Worm (Caenorhabditis elegans) whole organism, dauer: ENCODE data around the gene F46H5.4.

Experiments
- unc-62 ChIP-seq: sonication (generic microtip); optimal IDR thresholded peaks from 2 replicates; lab custom pipeline; 2017; ENCODE audit warnings: missing biosample characterization, missing genetic modification reagents, missing genetic modification characterization

The F46H5.4 gene

DNA sequence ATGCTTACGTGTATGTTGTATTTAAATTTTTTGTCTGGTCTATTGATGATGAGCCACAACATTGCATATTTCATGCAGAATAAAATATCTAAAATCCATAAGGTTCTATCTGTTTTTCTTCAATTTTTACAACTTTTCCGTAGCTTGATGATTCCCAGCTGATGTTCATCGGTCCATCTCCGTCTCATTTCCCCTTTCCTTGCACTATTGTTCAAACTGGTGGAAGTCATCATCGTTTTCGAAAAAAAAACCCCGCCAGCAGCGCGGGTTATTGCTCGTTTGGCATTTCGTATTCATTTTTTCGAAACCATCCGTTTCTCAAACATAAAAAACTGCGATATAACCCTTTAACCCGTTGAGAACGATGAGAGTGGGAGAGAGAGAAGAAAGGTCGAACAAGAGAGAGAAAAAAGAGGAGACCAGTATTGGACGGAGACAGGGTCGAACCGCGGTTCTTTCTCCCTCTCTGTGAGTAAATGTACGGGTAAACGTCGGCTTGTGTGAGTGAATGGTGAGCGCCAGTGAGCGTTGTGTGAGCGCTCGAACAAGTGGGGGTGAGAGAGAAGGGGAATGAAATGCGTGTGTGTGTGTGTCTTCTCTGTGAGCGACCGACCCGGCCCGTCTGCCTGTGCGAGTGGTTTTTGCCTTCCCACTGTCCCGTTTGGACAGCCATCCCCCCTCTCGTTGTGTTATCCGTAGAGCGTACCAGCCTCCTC is 10.3 kb upstream of the F46H5.4 start:
- no peak for TF ChIP-seq unc-62 (GFP tag; lab: Kevin White, UChicago)

DNA sequence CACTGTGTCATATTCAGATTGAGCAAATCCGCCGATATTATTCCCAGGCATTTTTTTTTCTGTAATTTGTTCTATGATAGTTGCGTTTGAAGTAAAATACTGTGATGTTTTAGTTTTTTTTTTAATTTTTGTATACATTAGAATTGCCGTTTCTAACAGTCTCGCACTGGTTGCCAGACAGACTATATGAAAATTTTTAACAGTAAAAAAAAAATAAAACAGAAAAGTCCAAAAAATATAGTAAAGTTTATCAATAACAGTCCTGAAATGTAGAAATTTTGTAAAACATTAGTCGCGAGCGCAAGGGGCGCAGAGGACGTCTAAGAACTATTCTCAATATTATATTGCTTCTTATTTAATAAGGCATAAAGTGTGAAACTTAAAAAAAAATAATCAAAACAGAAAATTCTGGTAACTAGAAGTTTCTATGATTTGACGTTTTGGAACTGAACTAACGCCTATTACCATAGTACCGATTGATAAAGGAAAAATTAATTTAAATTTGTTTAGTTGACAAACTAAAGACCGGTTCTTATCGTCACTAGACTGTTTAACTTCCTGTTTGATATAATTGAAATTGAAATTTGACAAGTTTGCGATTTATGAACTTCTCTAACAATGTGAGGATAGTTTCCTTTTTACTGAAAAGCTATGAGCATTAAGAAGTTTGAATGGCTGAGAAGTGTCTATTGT is 6.1 kb upstream of the F46H5.4 start, which contains the start of gene lact-1:
lact-1 (minus strand) TSS at position 51 of the 693 bp plus-strand sequence.
- TF ChIP-seq unc-62 (GFP tag; lab: Kevin White, UChicago) = no peak

DNA sequence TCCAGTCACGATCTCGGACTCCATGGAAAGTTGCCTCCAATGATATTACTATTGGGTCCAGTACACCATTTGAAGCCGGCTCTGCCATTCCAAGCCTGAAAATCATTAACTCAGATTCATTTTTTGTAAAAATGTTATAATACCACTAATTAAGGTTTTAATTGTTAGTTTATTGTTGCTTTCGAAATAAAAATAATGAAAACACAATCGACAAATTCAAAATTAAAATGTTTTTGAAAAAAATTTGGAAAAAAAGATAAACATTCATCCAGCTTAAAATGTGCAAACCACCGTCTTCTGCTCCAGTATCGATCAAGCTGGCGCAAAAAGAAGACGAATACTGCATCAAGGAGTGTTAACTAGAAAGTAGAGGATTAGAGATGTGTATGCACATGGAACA is 2.5 kb upstream of the F46H5.4 start, which contains the start of gene F46H5.5:
F46H5.5 (minus strand) TSS at position 101 of the 400 bp plus-strand sequence.
- no peak for TF ChIP-seq unc-62 (GFP tag; lab: Kevin White, UChicago)

DNA sequence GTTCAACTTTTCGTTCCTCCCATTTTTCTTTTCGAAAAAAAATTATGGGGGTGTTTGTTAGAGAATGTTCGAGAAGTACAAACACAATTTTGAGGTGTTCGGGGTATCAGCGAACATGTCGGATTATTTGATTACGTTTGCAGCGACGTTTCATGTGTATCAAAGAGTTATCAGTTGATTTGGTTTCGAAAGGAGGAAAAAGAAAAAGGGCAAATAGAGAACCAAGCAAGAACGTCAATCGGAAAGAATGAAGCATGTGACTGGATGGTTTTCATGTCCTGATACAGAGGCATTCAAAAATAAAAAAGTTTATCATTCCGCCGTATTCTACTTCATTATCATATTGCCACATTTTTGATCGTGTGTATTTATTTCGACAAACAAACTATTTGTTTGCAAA is 9.7 kb downstream of the F46H5.4 start:
- TF ChIP-seq unc-62 (GFP tag; lab: Kevin White, UChicago) = no peak

DNA sequence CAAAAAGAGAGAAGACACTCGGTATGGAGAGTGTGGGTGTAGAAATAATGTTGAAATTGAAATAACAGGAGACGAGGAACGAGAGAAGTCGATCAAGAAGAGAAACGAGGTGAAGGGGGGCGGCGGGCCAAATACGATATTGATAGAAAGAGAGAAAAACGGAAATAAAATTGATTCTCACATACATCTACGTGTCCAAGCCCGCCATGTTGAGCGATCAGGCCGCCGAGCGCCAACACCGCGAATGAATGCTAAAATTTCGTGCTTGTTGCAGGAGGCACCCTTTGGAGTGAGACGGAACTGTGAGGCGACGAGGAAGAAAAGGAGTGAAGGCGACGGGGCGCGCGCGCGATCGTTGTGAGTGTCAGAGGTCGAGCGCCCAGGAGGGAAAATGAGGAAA is 11.5 kb downstream of the F46H5.4 start, which contains the start of gene F46H5.7:
F46H5.7 (minus strand) TSS at position 106 of the 400 bp plus-strand sequence.
- no peak for TF ChIP-seq unc-62 (GFP tag; lab: Kevin White, UChicago)

DNA sequence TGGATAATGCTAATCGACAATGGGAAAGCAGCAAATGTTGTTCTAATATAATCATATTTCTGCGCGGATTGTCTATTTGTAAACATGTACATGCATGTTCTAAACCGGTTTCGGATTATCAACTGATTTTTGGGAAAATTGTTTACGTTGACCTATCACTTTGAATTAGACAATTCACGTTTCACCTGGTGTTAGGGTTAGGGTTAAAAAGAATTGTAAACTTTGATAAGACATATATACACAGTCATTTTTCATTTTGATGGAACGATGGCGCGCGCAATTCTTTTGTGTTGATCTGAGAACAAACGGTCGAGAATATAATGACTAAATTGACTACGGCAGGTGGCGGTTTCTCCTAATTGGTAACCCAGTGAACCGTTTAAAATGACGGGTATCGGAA is 12.3 kb downstream of the F46H5.4 start:
- no peak for TF ChIP-seq unc-62 (GFP tag; lab: Kevin White, UChicago)

DNA sequence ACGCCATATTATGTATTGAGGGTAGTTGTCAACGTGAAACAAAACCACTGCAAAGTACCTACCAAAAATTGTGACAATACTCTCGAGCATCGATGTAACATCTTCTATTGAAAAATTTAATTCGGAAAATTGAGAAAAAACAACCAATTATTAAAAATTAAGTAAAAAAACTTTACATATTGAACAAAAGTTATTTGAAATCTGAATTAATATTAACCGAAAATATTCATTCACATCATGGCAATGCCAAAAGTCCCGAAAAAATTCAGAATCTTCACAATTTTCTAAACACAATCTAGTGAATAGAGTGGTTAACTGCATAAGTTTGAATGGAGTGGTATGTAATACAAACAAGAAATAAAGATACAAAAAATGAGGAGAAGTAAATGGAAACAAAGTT is 15.8 kb downstream of the F46H5.4 start, which contains the start of gene F46H5.3:
F46H5.3 (minus strand) TSS at position 101 of the 400 bp plus-strand sequence.
- TF ChIP-seq unc-62 (GFP tag; lab: Kevin White, UChicago) = no peak

DNA sequence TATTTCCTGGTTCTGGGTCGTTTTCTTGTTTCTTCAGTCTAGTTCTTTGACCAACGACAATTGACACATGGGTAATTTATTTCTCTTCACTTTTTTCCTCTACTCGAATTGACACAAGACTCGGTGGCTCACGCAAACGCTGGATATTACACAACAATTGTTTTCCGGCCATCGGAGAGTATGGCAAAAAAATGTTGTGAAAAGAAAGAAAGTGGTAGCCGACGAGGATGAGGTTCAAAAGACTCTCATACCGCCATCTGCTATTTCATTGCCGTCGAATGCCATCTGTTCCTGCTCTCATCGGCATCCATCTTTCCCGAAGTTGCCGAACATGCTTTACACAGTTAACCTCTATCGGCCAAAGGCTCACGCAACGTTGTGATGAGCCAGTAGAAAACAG is 17.7 kb downstream of the F46H5.4 start:
- TF ChIP-seq unc-62 (GFP tag; lab: Kevin White, UChicago) = no peak

DNA sequence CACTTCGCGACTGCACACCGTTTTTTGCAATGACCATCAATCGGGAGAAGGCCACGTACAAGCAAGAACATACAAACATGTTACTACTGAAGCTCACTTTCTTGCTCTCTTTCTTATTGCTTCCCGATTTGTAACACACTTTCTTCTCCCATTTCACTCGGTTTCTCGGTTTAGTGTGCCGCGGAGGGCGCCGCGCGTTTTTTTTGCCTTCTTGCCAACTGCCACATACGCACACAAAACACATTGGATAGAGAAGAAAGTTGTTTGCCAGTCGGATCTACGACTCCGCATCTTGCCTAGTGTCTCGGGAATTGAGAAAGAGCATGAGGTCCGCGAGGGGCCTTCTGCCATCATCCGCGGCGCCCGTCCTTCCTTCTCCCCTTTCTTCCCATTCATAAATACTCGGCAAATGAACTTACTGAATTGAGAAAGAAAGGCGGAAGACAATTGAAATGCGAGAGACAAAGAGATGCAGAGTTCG is 19.6 kb downstream of the F46H5.4 start:
- TF ChIP-seq unc-62 (GFP tag; lab: Kevin White, UChicago) = no peak

DNA sequence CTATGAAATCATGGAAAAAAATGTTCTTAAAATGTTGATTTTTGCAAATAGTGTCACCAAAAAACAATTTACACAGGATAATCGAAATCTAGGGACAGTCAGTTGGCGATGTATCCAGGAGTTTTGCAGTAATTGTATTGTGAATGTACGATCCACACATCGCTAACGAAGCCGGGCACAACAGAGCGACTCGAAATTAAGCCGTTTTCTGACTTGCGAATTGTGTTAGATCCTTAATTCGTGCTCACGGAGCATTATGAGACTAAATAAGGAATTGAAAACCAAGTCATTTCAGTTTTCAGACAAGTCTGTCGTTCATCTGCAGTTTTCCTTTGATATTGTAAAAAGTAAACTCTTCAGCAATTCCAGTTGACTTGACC is 20.3 kb downstream of the F46H5.4 start:
- no peak for TF ChIP-seq unc-62 (GFP tag; lab: Kevin White, UChicago)

DNA sequence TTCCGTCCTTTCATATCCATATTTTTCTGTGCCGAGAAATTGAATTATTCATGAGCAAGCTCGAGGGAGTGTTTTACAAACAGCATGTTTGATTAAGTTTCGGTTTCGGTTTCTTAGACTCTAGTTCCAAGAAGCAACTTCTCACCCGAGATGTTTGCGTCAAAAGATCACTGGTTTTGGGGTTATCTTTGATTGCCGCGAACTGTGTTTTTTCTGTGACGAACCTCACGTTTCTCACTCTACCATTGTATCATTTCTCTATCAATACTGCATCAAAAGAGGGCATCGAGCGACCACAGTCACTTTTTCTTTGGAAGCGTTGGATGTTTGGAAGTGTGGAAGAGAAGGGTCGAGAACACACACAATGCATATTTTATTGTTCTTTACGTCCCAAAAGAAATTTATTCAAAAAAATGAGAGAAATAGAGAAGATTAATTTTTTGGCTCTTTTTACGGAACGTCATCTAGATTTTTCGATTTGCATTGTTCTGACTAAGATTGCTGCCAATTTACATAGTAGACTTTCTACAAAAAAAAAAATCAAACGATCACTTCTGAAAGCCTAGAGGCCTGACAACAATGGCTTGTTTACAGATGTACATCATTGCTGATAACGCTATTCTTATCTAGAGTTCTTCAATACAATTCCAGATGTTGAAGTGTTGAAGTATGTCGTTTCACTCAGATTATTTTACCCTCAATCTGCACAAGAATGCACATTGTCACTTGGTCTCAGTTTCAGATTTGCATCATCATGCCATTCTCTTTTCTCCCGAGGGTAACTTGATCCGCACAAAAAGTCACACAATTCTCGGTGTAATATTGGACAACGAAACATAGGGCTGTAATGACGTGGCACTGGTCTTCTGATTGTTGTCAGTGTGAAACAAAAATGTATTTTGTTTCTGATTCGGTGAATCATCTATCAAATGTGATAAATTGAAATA is 21.0 kb downstream of the F46H5.4 start:
- no peak for TF ChIP-seq unc-62 (GFP tag; lab: Kevin White, UChicago)

DNA sequence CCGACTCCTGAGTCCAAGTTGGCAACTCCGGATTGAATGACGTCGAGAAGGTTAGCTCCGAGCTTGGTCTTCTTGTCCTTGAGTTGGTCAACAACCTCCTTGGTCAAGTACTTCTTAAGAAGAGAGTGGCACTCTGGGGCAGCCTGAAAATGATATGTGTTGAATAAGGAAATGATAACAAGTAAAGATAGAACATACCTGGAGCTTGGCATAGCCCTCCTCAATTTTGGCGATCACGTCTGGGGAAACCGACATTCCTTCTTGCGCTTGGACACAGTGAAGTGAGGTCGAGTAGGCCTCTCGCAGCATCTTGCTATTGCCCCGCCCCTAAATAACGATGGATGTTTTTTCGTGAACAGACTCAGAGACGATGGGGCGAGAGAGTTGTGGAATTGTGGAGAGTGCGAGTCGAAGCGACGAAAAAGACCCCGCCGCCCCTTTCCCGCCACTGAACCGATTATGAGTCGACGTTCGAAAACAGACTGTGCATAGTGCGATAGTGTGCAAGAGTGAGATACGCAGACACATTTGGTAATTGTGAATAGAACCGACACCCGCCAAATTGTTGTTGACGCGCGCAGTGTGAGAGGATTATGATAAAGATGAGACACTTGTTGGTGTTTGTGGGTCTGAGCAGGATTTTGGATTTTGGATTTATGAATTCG is 22.1 kb downstream of the F46H5.4 start:
- TF ChIP-seq unc-62 (GFP tag; lab: Kevin White, UChicago) = no peak

DNA sequence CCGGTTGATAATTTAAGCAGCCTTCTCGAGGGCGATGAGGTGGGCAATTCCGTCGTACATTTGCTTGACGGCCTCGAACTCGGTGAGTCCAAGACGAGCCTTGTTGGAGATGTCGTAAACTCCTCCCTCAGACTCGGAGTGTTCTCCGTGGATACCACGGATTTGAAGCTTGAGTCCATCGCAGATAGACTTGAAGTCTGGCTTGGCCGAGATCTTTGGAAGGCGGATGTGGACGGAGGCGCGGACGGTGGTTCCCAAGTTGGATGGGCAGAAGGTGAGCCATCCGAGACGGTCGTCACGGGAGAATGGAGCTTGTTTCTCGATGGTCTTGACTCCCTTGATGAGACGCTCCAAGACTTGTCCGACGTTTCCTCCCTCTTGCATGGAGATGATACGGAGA is 23.5 kb downstream of the F46H5.4 start:
- no peak for TF ChIP-seq unc-62 (GFP tag; lab: Kevin White, UChicago)

DNA sequence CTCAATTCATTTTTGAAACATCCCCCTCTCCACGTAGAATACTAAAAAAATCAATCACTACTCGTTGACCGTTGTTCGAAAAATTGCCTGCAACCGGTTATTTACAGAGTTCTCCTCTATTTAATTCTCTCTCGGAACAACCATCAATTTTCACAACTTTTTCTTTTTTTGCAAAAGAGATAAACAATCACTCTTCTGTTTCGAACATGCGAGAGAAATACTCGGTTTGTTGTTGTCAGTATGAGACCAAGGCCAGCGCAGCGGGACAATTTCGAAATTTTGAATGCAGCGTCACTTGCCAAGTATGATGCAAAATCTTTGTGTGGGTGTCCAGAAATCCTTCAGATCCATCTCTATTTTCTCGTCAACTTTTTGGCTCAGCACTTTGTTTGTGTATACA is 24.1 kb downstream of the F46H5.4 start:
- TF ChIP-seq unc-62 (GFP tag; lab: Kevin White, UChicago) = no peak

DNA sequence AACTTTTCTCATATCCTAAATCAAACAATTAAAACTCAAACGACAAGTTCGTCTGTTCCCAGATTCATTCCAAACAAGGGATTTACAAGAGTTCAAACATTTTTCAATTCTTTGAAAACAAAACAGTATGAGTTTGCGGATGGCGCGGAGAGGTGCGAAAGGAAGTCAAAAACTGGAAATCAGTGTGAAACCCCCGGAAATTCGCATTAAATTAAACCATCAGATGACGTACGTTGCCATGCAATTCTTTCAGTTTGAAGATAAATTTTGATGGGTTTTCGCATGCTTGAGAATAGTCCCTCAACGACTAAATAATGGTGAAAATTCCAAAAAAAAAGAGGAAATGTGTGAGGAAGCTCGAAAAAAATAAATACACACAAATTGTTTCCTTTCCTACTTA is 25.1 kb downstream of the F46H5.4 start:
- no peak for TF ChIP-seq unc-62 (GFP tag; lab: Kevin White, UChicago)
